Worm (Caenorhabditis elegans) whole organism, mixed stage, embryonic: ENCODE results near the gene T16A1.5.

ENCODE experiments used
- ces-1 ChIP-seq: fragments of 150-350 bp; optimal IDR thresholded peaks from 2 replicates; lab custom pipeline; 2014; ENCODE audit warnings: missing biosample characterization, missing genetic modification reagents, missing genetic modification characterization
- lin-13 ChIP-seq: fragments of 150-350 bp; optimal IDR thresholded peaks from 2 replicates; lab custom pipeline; 2014; ENCODE audit warnings: missing biosample characterization, missing genetic modification characterization
- mep-1 ChIP-seq: fragments of 150-350 bp; optimal IDR thresholded peaks from 2 replicates; lab custom pipeline; 2017; ENCODE audit warnings: missing biosample characterization, missing genetic modification reagents, missing genetic modification characterization, inconsistent platforms
- nhr-237 ChIP-seq: fragments of 150-350 bp; optimal IDR thresholded peaks from 2 replicates; lab custom pipeline; 2014; ENCODE audit warnings: missing biosample characterization, missing genetic modification characterization
- nhr-28 ChIP-seq: fragments of 150-350 bp; optimal IDR thresholded peaks from 2 replicates; lab custom pipeline; 2014; ENCODE audit warnings: missing biosample characterization, missing genetic modification characterization
- nhr-76 ChIP-seq: sonication (generic microtip); optimal IDR thresholded peaks from 2 replicates; lab custom pipeline; 2017; ENCODE audit warnings: missing biosample characterization, missing genetic modification characterization
- snpc-4 ChIP-seq: fragments of 150-350 bp; optimal IDR thresholded peaks from 2 replicates; lab custom pipeline; 2014; ENCODE audit warnings: missing biosample characterization, missing genetic modification characterization

ce11 chrII:2051372-2051771, 32.3 kb downstream of the T16A1.5 start, which contains the start of gene fbxb-35:
- TF ChIP-seq snpc-4 (no peak), lin-13 (tag; lab: Kevin White, UChicago) (no peak), nhr-237 (no peak), nhr-76 (tag; lab: Kevin White, UChicago) (no peak), nhr-28 (tag; lab: Kevin White, UChicago) (no peak), mep-1 (tag; lab: Kevin White, UChicago) (no peak), ces-1 (GFP tag; lab: Kevin White, UChicago) (no peak)
